Worm (Caenorhabditis elegans) whole organism, young adult: Measurements from ENCODE around the gene F42G10.1.

Experiments used
- C06A6.2 ChIP-seq: fragments of 200-800 bp; sonication (Bioruptor generic); conservative IDR thresholded peaks from 2 replicates; pipeline ENCODE4 v1.3.6; 2022; ENCODE audit warnings: missing genetic modification characterization, missing compliant biosample characterization
- F33H1.4 ChIP-seq: fragments of 200-800 bp; sonication (Bioruptor generic); IDR thresholded peaks from 2 replicates; pipeline ENCODE4 v1.3.6; 2022; ENCODE audit warnings: missing genetic modification reagents, missing genetic modification characterization, missing compliant biosample characterization
- F37B4.10 ChIP-seq: fragments of 200-800 bp; sonication (Bioruptor generic); IDR thresholded peaks from 2 replicates; pipeline ENCODE4 v1.3.6; 2022; ENCODE audit warnings: missing genetic modification characterization, missing compliant biosample characterization
- F49E8.2 ChIP-seq: sonication (generic microtip); optimal IDR thresholded peaks from 3 replicates; lab custom pipeline; 2017; ENCODE audit warnings: missing genetic modification characterization, mild to moderate bottlenecking, missing compliant biosample characterization, antibody characterized with exemption, moderate library complexity; ENCODE audit not compliant: insufficient read depth
- F55B11.4 ChIP-seq: sonication (generic microtip); optimal IDR thresholded peaks from 2 replicates; lab custom pipeline; 2016; ENCODE audit warnings: missing compliant biosample characterization, missing genetic modification characterization, borderline replicate concordance; ENCODE audit not compliant: insufficient read depth
- T26A5.8 ChIP-seq: sonication (generic microtip); optimal IDR thresholded peaks from 2 replicates; lab custom pipeline; 2016; ENCODE audit warnings: missing genetic modification characterization, missing compliant biosample characterization
- Y67H2A.10 ChIP-seq: fragments of 200-800 bp; sonication (Bioruptor generic); conservative IDR thresholded peaks from 2 replicates; pipeline ENCODE4 v1.3.6; 2022; ENCODE audit warnings: missing genetic modification reagents, missing genetic modification characterization, missing compliant biosample characterization
- Y79H2A.3 ChIP-seq: fragments of 200-800 bp; sonication (Bioruptor generic); conservative IDR thresholded peaks from 2 replicates; pipeline ENCODE4 v1.3.6; 2022; ENCODE audit warnings: missing genetic modification reagents, missing genetic modification characterization, missing compliant biosample characterization
- athp-1 ChIP-seq: sonication (generic microtip); optimal IDR thresholded peaks from 2 replicates; lab custom pipeline; 2017; ENCODE audit warnings: mild to moderate bottlenecking, missing genetic modification characterization, missing compliant biosample characterization
- attf-6 ChIP-seq: fragments of 200-800 bp; sonication (Bioruptor generic); IDR thresholded peaks from 2 replicates; pipeline ENCODE4 v1.3.6; 2022; ENCODE audit warnings: missing genetic modification reagents, missing genetic modification characterization, missing compliant biosample characterization
- bed-1 ChIP-seq: fragments of 200-800 bp; sonication (Bioruptor generic); IDR thresholded peaks from 2 replicates; pipeline ENCODE4 v1.3.6; 2022; ENCODE audit warnings: missing genetic modification reagents, missing genetic modification characterization, missing compliant biosample characterization
- ccch-3 ChIP-seq: fragments of 200-800 bp; sonication (Bioruptor generic); optimal IDR thresholded peaks from 2 replicates; lab custom pipeline; 2018; ENCODE audit warnings: mild to moderate bottlenecking, missing genetic modification characterization, missing compliant biosample characterization
- cebp-1 ChIP-seq, 2 experiments: fragments of 200-800 bp in 1 of 2; sonication (Bioruptor generic) in 1 of 2; sonication (generic microtip) in 1 of 2; IDR thresholded peaks in 1 of 2; optimal IDR thresholded peaks in 1 of 2; 2 replicates each; pipeline versions ENCODE4 v1.3.6 to Lab custom; 2017 to 2022; ENCODE audit warnings: missing compliant biosample characterization in 2 of 2, missing genetic modification characterization in 2 of 2, mild to moderate bottlenecking in 1 of 2, missing genetic modification reagents in 1 of 2, moderate library complexity in 1 of 2
- ceh-100 ChIP-seq: fragments of 200-800 bp; sonication (Bioruptor generic); IDR thresholded peaks from 2 replicates; pipeline ENCODE4 v1.3.6; 2022; ENCODE audit warnings: missing genetic modification reagents, missing genetic modification characterization, missing compliant biosample characterization
- ceh-27 ChIP-seq: fragments of 200-800 bp; sonication (Bioruptor generic); optimal IDR thresholded peaks from 2 replicates; lab custom pipeline; 2018; ENCODE audit warnings: mild to moderate bottlenecking, missing genetic modification characterization, moderate library complexity, missing compliant biosample characterization
- ceh-40 ChIP-seq: fragments of 200-800 bp; sonication (Bioruptor generic); IDR thresholded peaks from 2 replicates; pipeline ENCODE4 v1.3.6; 2022; ENCODE audit warnings: missing genetic modification characterization, missing compliant biosample characterization
- efl-1 ChIP-seq: fragments of 150-350 bp; optimal IDR thresholded peaks from 2 replicates; lab custom pipeline; 2014; ENCODE audit warnings: missing biosample characterization, missing genetic modification reagents, missing genetic modification characterization
- egl-44 ChIP-seq: fragments of 200-800 bp; sonication (Bioruptor generic); IDR thresholded peaks from 2 replicates; pipeline ENCODE4 v1.3.6; 2022; ENCODE audit warnings: missing genetic modification reagents, missing genetic modification characterization, missing compliant biosample characterization
- hmg-1.2 ChIP-seq: fragments of 200-800 bp; sonication (Bioruptor generic); IDR thresholded peaks from 2 replicates; pipeline ENCODE4 v1.3.6; 2022; ENCODE audit warnings: missing genetic modification reagents, missing genetic modification characterization, missing compliant biosample characterization
- hrde-1 ChIP-seq: sonication (generic microtip); optimal IDR thresholded peaks from 2 replicates; lab custom pipeline; 2016; ENCODE audit warnings: missing genetic modification characterization, mild to moderate bottlenecking, missing compliant biosample characterization, moderate library complexity, missing genotype, missing genetic modification reagents, borderline replicate concordance
- lin-35 ChIP-seq, 3 experiments: fragments of 150-350 bp in 2 of 3; sonication (generic microtip) in 1 of 3; optimal IDR thresholded peaks; 2 replicates each; lab custom pipeline; 2014 to 2018; ENCODE audit warnings: missing biosample characterization in 3 of 3, missing genetic modification characterization in 3 of 3, missing genetic modification reagents in 3 of 3
- lin-40 ChIP-seq: sonication (generic microtip); optimal IDR thresholded peaks from 2 replicates; lab custom pipeline; 2016; ENCODE audit warnings: missing genetic modification characterization, mild to moderate bottlenecking, missing compliant biosample characterization, missing genotype, missing genetic modification reagents
- lin-54 ChIP-seq: fragments of 200-800 bp; sonication (Bioruptor generic); optimal IDR thresholded peaks from 2 replicates; lab custom pipeline; 2018; ENCODE audit warnings: mild to moderate bottlenecking, missing genetic modification characterization, missing compliant biosample characterization
- lsy-27 ChIP-seq: sonication (generic microtip); optimal IDR thresholded peaks from 2 replicates; lab custom pipeline; 2017; ENCODE audit warnings: missing genetic modification characterization, mild to moderate bottlenecking, missing compliant biosample characterization, antibody characterized with exemption, missing genotype, borderline replicate concordance; ENCODE audit not compliant: insufficient read depth
- madf-8 ChIP-seq: fragments of 200-800 bp; sonication (Bioruptor generic); conservative IDR thresholded peaks from 2 replicates; pipeline ENCODE4 v1.3.6; 2022; ENCODE audit warnings: missing genetic modification reagents, missing genetic modification characterization, missing compliant biosample characterization
- mcd-1 ChIP-seq: fragments of 200-800 bp; sonication (Bioruptor generic); IDR thresholded peaks from 2 replicates; pipeline ENCODE4 v1.3.6; 2022; ENCODE audit warnings: missing genetic modification reagents, missing genetic modification characterization, missing compliant biosample characterization
- mxl-1 ChIP-seq: sonication (generic microtip); optimal IDR thresholded peaks from 2 replicates; lab custom pipeline; 2016; ENCODE audit warnings: missing genetic modification characterization, missing compliant biosample characterization
- nfyb-1 ChIP-seq: fragments of 200-800 bp; sonication (Bioruptor generic); IDR thresholded peaks from 2 replicates; pipeline ENCODE4 v1.3.6; 2022; ENCODE audit warnings: missing genetic modification reagents, missing genetic modification characterization, missing compliant biosample characterization
- nhr-179 ChIP-seq: sonication (generic microtip); optimal IDR thresholded peaks from 2 replicates; lab custom pipeline; 2016; ENCODE audit warnings: mild to moderate bottlenecking, missing genetic modification characterization, missing compliant biosample characterization
- rpc-1 ChIP-seq, 2 experiments: fragments of 150-350 bp in 1 of 2; sonication (generic microtip) in 1 of 2; optimal IDR thresholded peaks; 2 replicates each; lab custom pipeline; 2014 to 2018; ENCODE audit warnings: missing biosample characterization in 1 of 2, missing genetic modification characterization in 1 of 2, missing genetic modification reagents in 1 of 2, missing genotype in 1 of 2
- sea-2 ChIP-seq: fragments of 200-800 bp; sonication (Bioruptor generic); IDR thresholded peaks from 2 replicates; pipeline ENCODE4 v1.3.6; 2022; ENCODE audit warnings: missing genetic modification characterization, missing compliant biosample characterization
- snpc-1.3 ChIP-seq: sonication (generic microtip); optimal IDR thresholded peaks from 2 replicates; lab custom pipeline; 2017; ENCODE audit warnings: missing genetic modification characterization, mild to moderate bottlenecking, missing compliant biosample characterization, antibody characterized with exemption, moderate library complexity, missing genotype, missing genetic modification reagents; ENCODE audit not compliant: insufficient read depth
- snpc-4 ChIP-seq, 5 experiments: fragments of 150-350 bp in 1 of 5; sonication (generic microtip) in 4 of 5; optimal IDR thresholded peaks; 2 replicates each; lab custom pipeline; 2014 to 2018; ENCODE audit warnings: missing genetic modification characterization in 5 of 5, missing biosample characterization in 3 of 5, antibody characterized with exemption in 2 of 5, mild to moderate bottlenecking in 2 of 5, missing compliant biosample characterization in 2 of 5, missing genotype in 2 of 5, moderate library complexity in 2 of 5, missing genetic modification reagents in 1 of 5
- sptf-2 ChIP-seq: fragments of 200-800 bp; sonication (Bioruptor generic); optimal IDR thresholded peaks from 2 replicates; lab custom pipeline; 2018; ENCODE audit warnings: mild to moderate bottlenecking, missing genetic modification characterization, missing compliant biosample characterization
- tbp1 ChIP-seq: fragments of 200-800 bp; sonication (Bioruptor generic); optimal IDR thresholded peaks from 2 replicates; lab custom pipeline; 2018; ENCODE audit warnings: mild to moderate bottlenecking, missing genetic modification characterization, missing compliant biosample characterization
- zim-3 ChIP-seq: sonication (generic microtip); optimal IDR thresholded peaks from 2 replicates; lab custom pipeline; 2017; ENCODE audit warnings: mild to moderate bottlenecking, missing genetic modification characterization, moderate library complexity, missing compliant biosample characterization
- ztf-18 ChIP-seq: sonication (generic microtip); optimal IDR thresholded peaks from 2 replicates; lab custom pipeline; 2016; ENCODE audit warnings: missing genotype, mild to moderate bottlenecking, missing genetic modification characterization, missing compliant biosample characterization
- ztf-25 ChIP-seq: fragments of 200-800 bp; sonication (Bioruptor generic); IDR thresholded peaks from 2 replicates; pipeline ENCODE4 v1.3.6; 2022; ENCODE audit warnings: missing genetic modification reagents, missing genetic modification characterization, missing compliant biosample characterization

F42G10.1 gene

ce11 chrX:9999599-10000201 lies 22.3 kb downstream of the F42G10.1 start (continued):
- TF ChIP-seq T26A5.8 (tag; lab: Kevin White, UChicago), result no peak
- TF ChIP-seq bed-1 (GFP tag; lab: Robert Waterston, UW), result no peak
- TF ChIP-seq C06A6.2 (GFP tag; lab: Robert Waterston, UW), result peak; percentile 43; the same call in 1 of the 2 replicates
- peak; percentile 78 for TF ChIP-seq mcd-1 (GFP tag; lab: Robert Waterston, UW)
- TF ChIP-seq madf-8 (GFP tag; lab: Robert Waterston, UW), result no peak
- no peak for TF ChIP-seq cebp-1 (GFP tag; IDR thresholded peaks at IDR 0.05; lab: Robert Waterston, UW)
- peak; percentile 84 for TF ChIP-seq cebp-1 (tag; optimal IDR thresholded peaks at IDR 0.05; lab: Kevin White, UChicago)
- TF ChIP-seq lin-40 (tag; lab: Kevin White, UChicago), result peak; percentile 57
- no peak for TF ChIP-seq hrde-1 (tag; lab: Kevin White, UChicago)
- TF ChIP-seq athp-1 (tag; lab: Kevin White, UChicago), result no peak
- TF ChIP-seq sea-2 (GFP tag; lab: Robert Waterston, UW), result no peak
- TF ChIP-seq ceh-40, result no peak
- no peak for TF ChIP-seq rpc-1 (optimal IDR thresholded peaks at IDR 0.05; lab: Kevin White, UChicago)
- TF ChIP-seq rpc-1 (tag; optimal IDR thresholded peaks at IDR 0.05; lab: Kevin White, UChicago), result no peak
- TF ChIP-seq lin-54 (GFP tag; lab: Kevin White, UChicago), result no peak
- no peak for TF ChIP-seq ceh-100 (GFP tag; lab: Robert Waterston, UW)
- peak; percentile 14 for TF ChIP-seq snpc-1.3 (tag; lab: Kevin White, UChicago)
- TF ChIP-seq lin-35 (GFP tag; optimal IDR thresholded peaks at IDR 0.05; lab: Kevin White, UChicago), result peak in 1 of 3 experiments; percentile 62
- no peak for TF ChIP-seq lsy-27 (tag; lab: Kevin White, UChicago)
- no peak for TF ChIP-seq sptf-2 (GFP tag; lab: Kevin White, UChicago)
- TF ChIP-seq ceh-27, result peak; percentile 60
- no peak for TF ChIP-seq egl-44 (GFP tag; lab: Robert Waterston, UW)
- no peak for TF ChIP-seq F37B4.10 (GFP tag; lab: Robert Waterston, UW)
- no peak for TF ChIP-seq F49E8.2
- no peak for TF ChIP-seq F33H1.4
- TF ChIP-seq nfyb-1 (GFP tag; lab: Robert Waterston, UW), result peak; percentile 79; the same call in 1 of the 2 replicates
- no peak for TF ChIP-seq ztf-25 (GFP tag; lab: Robert Waterston, UW)
- TF ChIP-seq snpc-4 (GFP tag; optimal IDR thresholded peaks at IDR 0.05; lab: Kevin White, UChicago), result no peak
- no peak for TF ChIP-seq snpc-4 (tag; optimal IDR thresholded peaks at IDR 0.05; lab: Kevin White, UChicago)
- no peak for TF ChIP-seq zim-3
- peak; percentile 73 for TF ChIP-seq hmg-1.2 (GFP tag; lab: Robert Waterston, UW)
- TF ChIP-seq Y67H2A.10 (GFP tag; lab: Robert Waterston, UW), result no peak
- TF ChIP-seq mxl-1, result no peak
- no peak for TF ChIP-seq F55B11.4 (tag; lab: Kevin White, UChicago)
- no peak for TF ChIP-seq attf-6 (GFP tag; lab: Robert Waterston, UW)
- TF ChIP-seq, all 124 proteins: peak for 32

ce11 chrX:9999192-9999591 lies 22.8 kb downstream of the F42G10.1 start, which contains the start of gene grk-1:
TSS of gene grk-1 (minus strand) at chrX:9999208.
- TF ChIP-seq ztf-18 (no peak), tbp1 (GFP tag; lab: Kevin White, UChicago) (no peak), Y79H2A.3 (GFP tag; lab: Robert Waterston, UW) (no peak), nhr-179 (tag; lab: Kevin White, UChicago) (no peak), T26A5.8 (tag; lab: Kevin White, UChicago) (no peak), ccch-3 (GFP tag; lab: Kevin White, UChicago) (no peak), madf-8 (GFP tag; lab: Robert Waterston, UW) (no peak), efl-1 (GFP tag; lab: Kevin White, UChicago) (no peak), F55B11.4 (tag; lab: Kevin White, UChicago) (no peak)
